Worm (Caenorhabditis elegans) whole organism, L1 larva: Measurements from ENCODE around the gene T16G12.7.

Experiments used
- C04F5.9 ChIP-seq: sonication (generic microtip); optimal IDR thresholded peaks from 2 replicates; lab custom pipeline; 2016; ENCODE audit warnings: missing genetic modification characterization, missing compliant biosample characterization
- C16A3.4 ChIP-seq: fragments of 150-350 bp; optimal IDR thresholded peaks from 2 replicates; lab custom pipeline; 2014; ENCODE audit warnings: missing biosample characterization, missing genetic modification characterization
- C34B4.2 ChIP-seq: sonication (generic microtip); optimal IDR thresholded peaks from 2 replicates; lab custom pipeline; 2017; ENCODE audit warnings: mild to moderate bottlenecking, missing genetic modification characterization, missing compliant biosample characterization
- Y116A8C.19 ChIP-seq: sonication (generic microtip); optimal IDR thresholded peaks from 2 replicates; lab custom pipeline; 2016; ENCODE audit warnings: missing compliant biosample characterization, missing genetic modification characterization, borderline replicate concordance
- aha-1 ChIP-seq: fragments of 150-350 bp; optimal IDR thresholded peaks from 2 replicates; lab custom pipeline; 2014; ENCODE audit warnings: missing biosample characterization, missing genetic modification characterization
- alr-1 ChIP-seq: fragments of 200-800 bp; sonication (Bioruptor generic); optimal IDR thresholded peaks from 2 replicates; lab custom pipeline; 2018; ENCODE audit warnings: borderline replicate concordance, mild to moderate bottlenecking, missing genetic modification characterization, missing compliant biosample characterization
- ama-1 ChIP-seq: fragments of 150-350 bp; optimal IDR thresholded peaks from 2 replicates; lab custom pipeline; 2014
- blmp-1 ChIP-seq: fragments of 150-350 bp; optimal IDR thresholded peaks from 2 replicates; lab custom pipeline; 2014; ENCODE audit warnings: missing biosample characterization, missing genetic modification characterization
- ceh-63 ChIP-seq: fragments of 200-800 bp; sonication (Bioruptor generic); optimal IDR thresholded peaks from 2 replicates; lab custom pipeline; 2018; ENCODE audit warnings: mild to moderate bottlenecking, missing genetic modification characterization, missing compliant biosample characterization
- ceh-8 ChIP-seq: fragments of 200-800 bp; sonication (Bioruptor generic); optimal IDR thresholded peaks from 2 replicates; lab custom pipeline; 2018; ENCODE audit warnings: mild to moderate bottlenecking, missing genetic modification characterization, moderate library complexity, missing compliant biosample characterization
- ceh-82 ChIP-seq, 3 experiments: fragments of 150-350 bp in 1 of 3; sonication (generic microtip) in 2 of 3; optimal IDR thresholded peaks; 2 replicates each; lab custom pipeline; 2014 to 2017; ENCODE audit warnings: missing biosample characterization in 3 of 3, missing genetic modification characterization in 3 of 3
- ceh-88 ChIP-seq: fragments of 200-800 bp; sonication (Bioruptor generic); IDR thresholded peaks from 2 replicates; pipeline ENCODE4 v1.3.6; 2022; ENCODE audit warnings: missing genetic modification characterization, missing compliant biosample characterization
- ceh-90 ChIP-seq: sonication (generic microtip); optimal IDR thresholded peaks from 2 replicates; lab custom pipeline; 2016; ENCODE audit warnings: missing genetic modification characterization, missing compliant biosample characterization
- ces-1 ChIP-seq: fragments of 150-350 bp; optimal IDR thresholded peaks from 2 replicates; lab custom pipeline; 2014; ENCODE audit warnings: missing biosample characterization, missing genetic modification reagents, missing genetic modification characterization
- dsc-1 ChIP-seq: sonication (generic microtip); optimal IDR thresholded peaks from 2 replicates; lab custom pipeline; 2016; ENCODE audit warnings: mild to moderate bottlenecking, missing genetic modification characterization, missing compliant biosample characterization
- egl-13 ChIP-seq: sonication (generic microtip); optimal IDR thresholded peaks from 2 replicates; lab custom pipeline; 2016; ENCODE audit warnings: missing genotype, missing genetic modification reagents, missing genetic modification characterization, missing compliant biosample characterization
- fkh-10 ChIP-seq: sonication (generic microtip); optimal IDR thresholded peaks from 2 replicates; lab custom pipeline; 2017; ENCODE audit warnings: missing biosample characterization, missing genetic modification reagents, missing genetic modification characterization
- fkh-4 ChIP-seq: sonication (generic microtip); optimal IDR thresholded peaks from 2 replicates; lab custom pipeline; 2016; ENCODE audit warnings: missing compliant biosample characterization, missing genetic modification characterization, borderline replicate concordance
- fkh-8 ChIP-seq: sonication (generic microtip); optimal IDR thresholded peaks from 2 replicates; lab custom pipeline; 2016; ENCODE audit warnings: mild to moderate bottlenecking, missing genetic modification characterization, missing compliant biosample characterization
- hlh-17 ChIP-seq: fragments of 200-800 bp; sonication (Bioruptor generic); optimal IDR thresholded peaks from 2 replicates; lab custom pipeline; 2018; ENCODE audit warnings: missing genetic modification characterization, mild to moderate bottlenecking, missing compliant biosample characterization, moderate library complexity, borderline replicate concordance
- hlh-4 ChIP-seq: sonication (generic microtip); optimal IDR thresholded peaks from 2 replicates; lab custom pipeline; 2016; ENCODE audit warnings: mild to moderate bottlenecking, missing genetic modification characterization, missing compliant biosample characterization
- isw-1 ChIP-seq: fragments of 200-800 bp; sonication (Bioruptor generic); IDR thresholded peaks from 2 replicates; pipeline ENCODE4 v1.3.6; 2022; ENCODE audit warnings: missing genetic modification characterization, missing compliant biosample characterization
- lin-14 ChIP-seq: fragments of 200-800 bp; sonication (Bioruptor generic); optimal IDR thresholded peaks from 2 replicates; lab custom pipeline; 2018; ENCODE audit warnings: mild to moderate bottlenecking, missing genetic modification characterization, moderate library complexity, missing compliant biosample characterization
- lin-35 ChIP-seq, 2 experiments: fragments of 150-350 bp; optimal IDR thresholded peaks; 2 replicates each; lab custom pipeline; 2014; ENCODE audit warnings: missing biosample characterization in 2 of 2, missing genetic modification characterization in 2 of 2, missing genetic modification reagents in 2 of 2
- lin-39 ChIP-seq: fragments of 150-350 bp; optimal IDR thresholded peaks from 2 replicates; lab custom pipeline; 2014; ENCODE audit warnings: missing biosample characterization, missing genetic modification reagents, missing genetic modification characterization
- lir-3 ChIP-seq: sonication (generic microtip); optimal IDR thresholded peaks from 2 replicates; lab custom pipeline; 2016; ENCODE audit warnings: mild to moderate bottlenecking, missing genetic modification characterization, moderate library complexity, missing compliant biosample characterization; ENCODE audit not compliant: poor library complexity
- lsy-2 ChIP-seq, 2 experiments: fragments of 150-350 bp; optimal IDR thresholded peaks; 2 replicates each; lab custom pipeline; 2014; ENCODE audit warnings: missing biosample characterization in 2 of 2, missing genetic modification characterization in 2 of 2
- mdl-1 ChIP-seq, 2 experiments: fragments of 150-350 bp; optimal IDR thresholded peaks; 2 replicates each; lab custom pipeline; 2014 to 2017; ENCODE audit warnings: missing biosample characterization in 2 of 2, missing genetic modification characterization in 2 of 2, inconsistent platforms in 1 of 2
- mef-2 ChIP-seq: fragments of 150-350 bp; optimal IDR thresholded peaks from 2 replicates; lab custom pipeline; 2014; ENCODE audit warnings: missing biosample characterization, missing genetic modification characterization
- nhr-11 ChIP-seq: fragments of 150-350 bp; optimal IDR thresholded peaks from 2 replicates; lab custom pipeline; 2014; ENCODE audit warnings: missing biosample characterization, missing genetic modification characterization
- nhr-237 ChIP-seq: fragments of 150-350 bp; optimal IDR thresholded peaks from 2 replicates; lab custom pipeline; 2014; ENCODE audit warnings: missing biosample characterization, missing genetic modification characterization
- nhr-71 ChIP-seq: sonication (generic microtip); optimal IDR thresholded peaks from 2 replicates; lab custom pipeline; 2016; ENCODE audit warnings: mild to moderate bottlenecking, missing genetic modification characterization, moderate library complexity, missing compliant biosample characterization
- nhr-76 ChIP-seq: sonication (generic microtip); optimal IDR thresholded peaks from 2 replicates; lab custom pipeline; 2017; ENCODE audit warnings: missing biosample characterization, missing genetic modification characterization
- nhr-77 ChIP-seq: fragments of 150-350 bp; optimal IDR thresholded peaks from 2 replicates; lab custom pipeline; 2014; ENCODE audit warnings: missing biosample characterization, missing genetic modification characterization
- nhr-90 ChIP-seq: sonication (generic microtip); optimal IDR thresholded peaks from 2 replicates; lab custom pipeline; 2016; ENCODE audit warnings: mild to moderate bottlenecking, missing genetic modification characterization, missing compliant biosample characterization; ENCODE audit not compliant: poor library complexity
- rnt-1 ChIP-seq: sonication (generic microtip); optimal IDR thresholded peaks from 2 replicates; lab custom pipeline; 2016; ENCODE audit warnings: mild to moderate bottlenecking, missing genetic modification characterization, moderate library complexity, missing compliant biosample characterization
- skn-1 ChIP-seq: fragments of 150-350 bp; optimal IDR thresholded peaks from 2 replicates; lab custom pipeline; 2014; ENCODE audit warnings: missing biosample characterization, missing genetic modification characterization
- snpc-4 ChIP-seq: fragments of 150-350 bp; optimal IDR thresholded peaks from 2 replicates; lab custom pipeline; 2014; ENCODE audit warnings: missing biosample characterization, missing genetic modification characterization
- snu-23 ChIP-seq: sonication (generic microtip); optimal IDR thresholded peaks from 2 replicates; lab custom pipeline; 2016; ENCODE audit warnings: missing genetic modification characterization, missing compliant biosample characterization
- sox-4 ChIP-seq: sonication (generic microtip); optimal IDR thresholded peaks from 2 replicates; lab custom pipeline; 2016; ENCODE audit warnings: missing genetic modification characterization, missing compliant biosample characterization
- sup-37 ChIP-seq: fragments of 200-800 bp; sonication (Bioruptor generic); optimal IDR thresholded peaks from 2 replicates; lab custom pipeline; 2018; ENCODE audit warnings: mild to moderate bottlenecking, missing genetic modification characterization, missing compliant biosample characterization
- swsn-7 ChIP-seq: sonication (generic microtip); optimal IDR thresholded peaks from 2 replicates; lab custom pipeline; 2016; ENCODE audit warnings: missing genetic modification characterization, missing compliant biosample characterization
- tbx-2 ChIP-seq: sonication (generic microtip); optimal IDR thresholded peaks from 2 replicates; lab custom pipeline; 2016; ENCODE audit warnings: missing genetic modification characterization, missing compliant biosample characterization
- tlp-1 ChIP-seq: fragments of 150-350 bp; optimal IDR thresholded peaks from 2 replicates; lab custom pipeline; 2014; ENCODE audit warnings: missing biosample characterization, missing genetic modification characterization
- unc-30 ChIP-seq: sonication (generic microtip); optimal IDR thresholded peaks from 2 replicates; lab custom pipeline; 2017; ENCODE audit warnings: missing biosample characterization, missing genetic modification characterization
- unc-62 ChIP-seq: fragments of 150-350 bp; optimal IDR thresholded peaks from 2 replicates; lab custom pipeline; 2014; ENCODE audit warnings: missing biosample characterization, missing genetic modification reagents, missing genetic modification characterization
- unc-98 ChIP-seq: fragments of 200-800 bp; sonication (Bioruptor generic); IDR thresholded peaks from 2 replicates; pipeline ENCODE4 v1.3.6; 2022; ENCODE audit warnings: missing genetic modification characterization, missing compliant biosample characterization
- zag-1 ChIP-seq: fragments of 150-350 bp; optimal IDR thresholded peaks from 2 replicates; lab custom pipeline; 2014; ENCODE audit warnings: missing biosample characterization, missing genetic modification characterization
- zip-4 ChIP-seq: fragments of 200-800 bp; sonication (Bioruptor generic); optimal IDR thresholded peaks from 2 replicates; lab custom pipeline; 2018; ENCODE audit warnings: mild to moderate bottlenecking, missing genetic modification characterization, moderate library complexity, missing compliant biosample characterization
- ztf-11 ChIP-seq, 2 experiments: sonication (generic microtip); optimal IDR thresholded peaks; 2 replicates each; lab custom pipeline; 2016 to 2017; ENCODE audit warnings: missing genetic modification characterization in 2 of 2, missing biosample characterization in 1 of 2, missing compliant biosample characterization in 1 of 2
- ztf-4 ChIP-seq: fragments of 150-350 bp; optimal IDR thresholded peaks from 2 replicates; lab custom pipeline; 2014; ENCODE audit warnings: missing biosample characterization, missing genetic modification characterization

T16G12.7 gene

ce11 chrIII:10069278-10069677 is 29.4 kb upstream of the T16G12.7 start, which contains the start of gene T16G12.6:
T16G12.6 (plus strand) TSS chrIII:10069578.
- TF ChIP-seq ceh-82 (tag; optimal IDR thresholded peaks at IDR 0.05; lab: Kevin White, UChicago) (no peak), ztf-11 (tag; optimal IDR thresholded peaks at IDR 0.05; lab: Kevin White, UChicago) (no peak), snu-23 (GFP tag; lab: Kevin White, UChicago) (no peak), unc-98 (GFP tag; lab: Robert Waterston, UW) (no peak), ces-1 (no peak), hlh-4 (no peak), Y116A8C.19 (tag; lab: Kevin White, UChicago) (no peak), ceh-8 (GFP tag; lab: Kevin White, UChicago) (no peak), C16A3.4 (tag; lab: Kevin White, UChicago) (no peak), rnt-1 (no peak), skn-1 (tag; lab: Kevin White, UChicago) (no peak), fkh-8 (tag; lab: Kevin White, UChicago) (no peak), nhr-76 (no peak), nhr-11 (tag; lab: Kevin White, UChicago) (no peak), ceh-63 (no peak)

- peak; percentile 73 for TF ChIP-seq egl-13
- TF ChIP-seq alr-1 (tag; lab: Kevin White, UChicago), result no peak
- TF ChIP-seq ama-1 (lab: Kevin White, UChicago), result no peak
- TF ChIP-seq lin-14 (GFP tag; lab: Kevin White, UChicago), result no peak
- no peak for TF ChIP-seq lin-39 (tag; lab: Kevin White, UChicago)
- TF ChIP-seq lsy-2 (tag; optimal IDR thresholded peaks at IDR 0.05; lab: Kevin White, UChicago), result peak in 1 of 2 experiments; percentile 71
- TF ChIP-seq isw-1, result peak; percentile 23
- TF ChIP-seq C34B4.2 (tag; lab: Kevin White, UChicago), result no peak
- TF ChIP-seq C04F5.9 (tag; lab: Kevin White, UChicago), result peak; percentile 81
- peak; percentile 39 to 41 for TF ChIP-seq lin-35 (GFP tag; optimal IDR thresholded peaks at IDR 0.05; lab: Kevin White, UChicago)
- no peak for TF ChIP-seq aha-1 (tag; lab: Kevin White, UChicago)
- TF ChIP-seq ztf-4 (tag; lab: Kevin White, UChicago), result no peak
- TF ChIP-seq blmp-1 (tag; lab: Kevin White, UChicago), result no peak
- TF ChIP-seq swsn-7 (tag; lab: Kevin White, UChicago), result peak; percentile 69
- no peak for TF ChIP-seq nhr-11 (tag; lab: Kevin White, UChicago)
- TF ChIP-seq nhr-237 (tag; lab: Kevin White, UChicago), result no peak
- TF ChIP-seq unc-30, result no peak
- peak; percentile 32 for TF ChIP-seq snpc-4 (tag; lab: Kevin White, UChicago)
- TF ChIP-seq C16A3.4 (tag; lab: Kevin White, UChicago), result peak; percentile 1
- no peak for TF ChIP-seq hlh-17 (GFP tag; lab: Kevin White, UChicago)
- TF ChIP-seq Y116A8C.19 (tag; lab: Kevin White, UChicago), result peak; percentile 48
- peak; percentile 87 for TF ChIP-seq nhr-90 (tag; lab: Kevin White, UChicago)
- TF ChIP-seq snu-23 (GFP tag; lab: Kevin White, UChicago), result no peak
- peak; percentile 87 for TF ChIP-seq fkh-4 (tag; lab: Kevin White, UChicago)
- TF ChIP-seq ceh-90, result peak; percentile 90
- TF ChIP-seq ceh-88, result no peak
- no peak for TF ChIP-seq nhr-71
- TF ChIP-seq tlp-1 (tag; lab: Kevin White, UChicago), result no peak
- TF ChIP-seq lir-3 (tag; lab: Kevin White, UChicago), result peak; percentile 92
- no peak for TF ChIP-seq unc-62 (GFP tag; lab: Kevin White, UChicago)
- TF ChIP-seq sup-37 (GFP tag; lab: Kevin White, UChicago), result peak; percentile 36
- TF ChIP-seq dsc-1, result peak; percentile 79
- TF ChIP-seq mef-2 (tag; lab: Kevin White, UChicago), result no peak
- TF ChIP-seq fkh-8 (tag; lab: Kevin White, UChicago), result peak; percentile 40
- no peak for TF ChIP-seq mdl-1 (tag; optimal IDR thresholded peaks at IDR 0.05; lab: Kevin White, UChicago)
- peak; percentile 82 for TF ChIP-seq sox-4 (tag; lab: Kevin White, UChicago)
- peak; percentile 21 for TF ChIP-seq nhr-77
- no peak for TF ChIP-seq nhr-76
- TF ChIP-seq zip-4 (GFP tag; lab: Kevin White, UChicago), result no peak
- TF ChIP-seq tbx-2 (tag; lab: Kevin White, UChicago), result peak; percentile 80
- no peak for TF ChIP-seq fkh-10 (GFP tag; lab: Kevin White, UChicago)
- TF ChIP-seq zag-1 (tag; lab: Kevin White, UChicago), result no peak
- peak; percentile 13 for TF ChIP-seq skn-1 (tag; lab: Kevin White, UChicago)
Observed at ce11 chrIII:10064140-10064539, 24.2 kb upstream of the T16G12.7 start, which contains the start of gene ekl-6. ekl-6 (plus strand) TSS chrIII:10064404.
